Worm (Caenorhabditis elegans) whole organism, L3 larva: Measurements from ENCODE around the gene C34F11.1.

ENCODE experiments used
- elt-1 ChIP-seq: fragments of 150-350 bp; optimal IDR thresholded peaks from 2 replicates; lab custom pipeline; 2014; ENCODE audit warnings: missing biosample characterization, missing genetic modification characterization
- nhr-11 ChIP-seq: fragments of 150-350 bp; optimal IDR thresholded peaks from 2 replicates; lab custom pipeline; 2014; ENCODE audit warnings: missing biosample characterization, missing genetic modification characterization

ce11 chrII:5178609-5179008 lies 34.2 kb upstream of the C34F11.1 start:
- TF ChIP-seq nhr-11 (tag; lab: Kevin White, UChicago) (no peak), elt-1 (tag; lab: Kevin White, UChicago) (no peak)
